Worm (Caenorhabditis elegans) whole organism, young adult: ENCODE measurements around the gene fntb-1.

Source experiments
- B0336.3 ChIP-seq: fragments of 200-800 bp; sonication (Bioruptor generic); IDR thresholded peaks from 2 replicates; pipeline ENCODE4 v1.3.6; 2022; ENCODE audit warnings: missing genetic modification characterization, missing compliant biosample characterization
- C06A6.2 ChIP-seq: fragments of 200-800 bp; sonication (Bioruptor generic); conservative IDR thresholded peaks from 2 replicates; pipeline ENCODE4 v1.3.6; 2022; ENCODE audit warnings: missing genetic modification characterization, missing compliant biosample characterization
- F10E7.11 ChIP-seq: sonication (generic microtip); optimal IDR thresholded peaks from 2 replicates; lab custom pipeline; 2017; ENCODE audit warnings: mild to moderate bottlenecking, missing genetic modification characterization, moderate library complexity, missing compliant biosample characterization
- F33H1.4 ChIP-seq: fragments of 200-800 bp; sonication (Bioruptor generic); IDR thresholded peaks from 2 replicates; pipeline ENCODE4 v1.3.6; 2022; ENCODE audit warnings: missing genetic modification reagents, missing genetic modification characterization, missing compliant biosample characterization
- K11D2.4 ChIP-seq: fragments of 200-800 bp; sonication (Bioruptor generic); IDR thresholded peaks from 2 replicates; pipeline ENCODE4 v1.3.6; 2022; ENCODE audit warnings: missing genetic modification reagents, missing genetic modification characterization, missing compliant biosample characterization
- Y53F4B.3 ChIP-seq: fragments of 200-800 bp; sonication (Bioruptor generic); IDR thresholded peaks from 2 replicates; pipeline ENCODE4 v1.3.6; 2022; ENCODE audit warnings: missing genetic modification reagents, missing genetic modification characterization, missing compliant biosample characterization
- Y67H2A.10 ChIP-seq: fragments of 200-800 bp; sonication (Bioruptor generic); conservative IDR thresholded peaks from 2 replicates; pipeline ENCODE4 v1.3.6; 2022; ENCODE audit warnings: missing genetic modification reagents, missing genetic modification characterization, missing compliant biosample characterization
- Y95B8A.8 ChIP-seq: fragments of 200-800 bp; sonication (Bioruptor generic); IDR thresholded peaks from 2 replicates; pipeline ENCODE4 v1.3.6; 2022; ENCODE audit warnings: missing genetic modification reagents, missing genetic modification characterization, missing compliant biosample characterization
- aptf-2 ChIP-seq: fragments of 200-800 bp; sonication (Bioruptor generic); conservative IDR thresholded peaks from 2 replicates; pipeline ENCODE4 v1.3.6; 2022; ENCODE audit warnings: missing genetic modification reagents, missing genetic modification characterization, missing compliant biosample characterization
- atf-7 ChIP-seq: sonication (generic microtip); optimal IDR thresholded peaks from 2 replicates; lab custom pipeline; 2017; ENCODE audit warnings: mild to moderate bottlenecking, missing genetic modification characterization, missing compliant biosample characterization
- attf-5 ChIP-seq: fragments of 200-800 bp; sonication (Bioruptor generic); optimal IDR thresholded peaks from 2 replicates; lab custom pipeline; 2018; ENCODE audit warnings: mild to moderate bottlenecking, missing genetic modification characterization, missing compliant biosample characterization
- ceh-58 ChIP-seq: fragments of 200-800 bp; sonication (Bioruptor generic); IDR thresholded peaks from 2 replicates; pipeline ENCODE4 v1.3.6; 2022; ENCODE audit warnings: missing genetic modification characterization, missing compliant biosample characterization
- ceh-79 ChIP-seq: sonication (generic microtip); optimal IDR thresholded peaks from 2 replicates; lab custom pipeline; 2017; ENCODE audit warnings: mild to moderate bottlenecking, missing genetic modification characterization, missing compliant biosample characterization
- die-1 ChIP-seq: sonication (generic microtip); optimal IDR thresholded peaks from 2 replicates; lab custom pipeline; 2016; ENCODE audit warnings: missing genotype, mild to moderate bottlenecking, missing genetic modification characterization, missing compliant biosample characterization
- dpl-1 ChIP-seq: fragments of 150-350 bp; optimal IDR thresholded peaks from 2 replicates; lab custom pipeline; 2014; ENCODE audit warnings: missing biosample characterization, missing genetic modification reagents, missing genetic modification characterization
- efl-1 ChIP-seq: fragments of 150-350 bp; optimal IDR thresholded peaks from 2 replicates; lab custom pipeline; 2014; ENCODE audit warnings: missing biosample characterization, missing genetic modification reagents, missing genetic modification characterization
- egl-44 ChIP-seq: fragments of 200-800 bp; sonication (Bioruptor generic); IDR thresholded peaks from 2 replicates; pipeline ENCODE4 v1.3.6; 2022; ENCODE audit warnings: missing genetic modification reagents, missing genetic modification characterization, missing compliant biosample characterization
- hlh-12 ChIP-seq: sonication (generic microtip); optimal IDR thresholded peaks from 2 replicates; lab custom pipeline; 2016; ENCODE audit warnings: missing genetic modification characterization, missing compliant biosample characterization
- madf-3 ChIP-seq: fragments of 200-800 bp; sonication (Bioruptor generic); IDR thresholded peaks from 2 replicates; pipeline ENCODE4 v1.3.6; 2022; ENCODE audit warnings: missing genetic modification reagents, missing genetic modification characterization, missing compliant biosample characterization
- mel-28 ChIP-seq: sonication (generic microtip); optimal IDR thresholded peaks from 2 replicates; lab custom pipeline; 2016; ENCODE audit warnings: borderline replicate concordance, mild to moderate bottlenecking, missing genetic modification characterization, missing compliant biosample characterization
- mes-4 ChIP-seq: sonication (generic microtip); optimal IDR thresholded peaks from 2 replicates; lab custom pipeline; 2016; ENCODE audit warnings: missing genotype, missing genetic modification characterization, missing compliant biosample characterization
- nfya-2 ChIP-seq: fragments of 200-800 bp; sonication (Bioruptor generic); IDR thresholded peaks from 2 replicates; pipeline ENCODE4 v1.3.6; 2022; ENCODE audit warnings: missing genetic modification reagents, missing genetic modification characterization, missing compliant biosample characterization
- nfyb-1 ChIP-seq: fragments of 200-800 bp; sonication (Bioruptor generic); IDR thresholded peaks from 2 replicates; pipeline ENCODE4 v1.3.6; 2022; ENCODE audit warnings: missing genetic modification reagents, missing genetic modification characterization, missing compliant biosample characterization
- nhr-179 ChIP-seq: sonication (generic microtip); optimal IDR thresholded peaks from 2 replicates; lab custom pipeline; 2016; ENCODE audit warnings: mild to moderate bottlenecking, missing genetic modification characterization, missing compliant biosample characterization
- pbrm-1 ChIP-seq: fragments of 200-800 bp; sonication (Bioruptor generic); IDR thresholded peaks from 2 replicates; pipeline ENCODE4 v1.3.6; 2022; ENCODE audit warnings: missing genetic modification reagents, missing genetic modification characterization, missing compliant biosample characterization
- pha-4 ChIP-seq: fragments of 150-350 bp; sonication (generic microtip); optimal IDR thresholded peaks from 2 replicates; lab custom pipeline; 2014; ENCODE audit warnings: missing biosample characterization, missing genetic modification reagents, missing genetic modification characterization
- rec-8 ChIP-seq, 2 experiments: sonication (generic microtip); optimal IDR thresholded peaks; 2 replicates each; lab custom pipeline; 2016; ENCODE audit warnings: mild to moderate bottlenecking in 2 of 2, missing genetic modification characterization in 2 of 2, missing genetic modification reagents in 2 of 2, missing genotype in 2 of 2, missing biosample characterization in 1 of 2, missing compliant biosample characterization in 1 of 2, moderate library complexity in 1 of 2
- snpc-1.1 ChIP-seq: sonication (generic microtip); optimal IDR thresholded peaks from 2 replicates; lab custom pipeline; 2017; ENCODE audit warnings: missing genetic modification characterization, mild to moderate bottlenecking, missing compliant biosample characterization, antibody characterized with exemption, moderate library complexity, missing genotype, missing genetic modification reagents; ENCODE audit not compliant: insufficient read depth
- snpc-3.4 ChIP-seq: sonication (generic microtip); optimal IDR thresholded peaks from 2 replicates; lab custom pipeline; 2017; ENCODE audit warnings: missing genetic modification characterization, mild to moderate bottlenecking, missing compliant biosample characterization, antibody characterized with exemption, moderate library complexity, missing genotype, missing genetic modification reagents
- snpc-4 ChIP-seq, 5 experiments: fragments of 150-350 bp in 1 of 5; sonication (generic microtip) in 4 of 5; optimal IDR thresholded peaks; 2 replicates each; lab custom pipeline; 2014 to 2018; ENCODE audit warnings: missing genetic modification characterization in 5 of 5, missing biosample characterization in 3 of 5, antibody characterized with exemption in 2 of 5, mild to moderate bottlenecking in 2 of 5, missing compliant biosample characterization in 2 of 5, missing genotype in 2 of 5, moderate library complexity in 2 of 5, missing genetic modification reagents in 1 of 5
- somi-1 ChIP-seq: fragments of 200-800 bp; sonication (Bioruptor generic); optimal IDR thresholded peaks from 2 replicates; lab custom pipeline; 2018; ENCODE audit warnings: mild to moderate bottlenecking, missing genetic modification characterization, missing compliant biosample characterization
- sptf-2 ChIP-seq: fragments of 200-800 bp; sonication (Bioruptor generic); optimal IDR thresholded peaks from 2 replicates; lab custom pipeline; 2018; ENCODE audit warnings: mild to moderate bottlenecking, missing genetic modification characterization, missing compliant biosample characterization
- unc-62 ChIP-seq: fragments of 150-350 bp; optimal IDR thresholded peaks from 2 replicates; lab custom pipeline; 2014; ENCODE audit warnings: missing biosample characterization, missing genetic modification reagents, missing genetic modification characterization
- zfh-2 ChIP-seq: fragments of 200-800 bp; sonication (Bioruptor generic); conservative IDR thresholded peaks from 2 replicates; pipeline ENCODE4 v1.3.6; 2022; ENCODE audit warnings: missing genetic modification reagents, missing genetic modification characterization, missing compliant biosample characterization
- zim-3 ChIP-seq: sonication (generic microtip); optimal IDR thresholded peaks from 2 replicates; lab custom pipeline; 2017; ENCODE audit warnings: mild to moderate bottlenecking, missing genetic modification characterization, moderate library complexity, missing compliant biosample characterization
- ztf-18 ChIP-seq: sonication (generic microtip); optimal IDR thresholded peaks from 2 replicates; lab custom pipeline; 2016; ENCODE audit warnings: missing genotype, mild to moderate bottlenecking, missing genetic modification characterization, missing compliant biosample characterization
- ztf-22 ChIP-seq: fragments of 200-800 bp; sonication (Bioruptor generic); optimal IDR thresholded peaks from 2 replicates; lab custom pipeline; 2018; ENCODE audit warnings: mild to moderate bottlenecking, missing genetic modification characterization, moderate library complexity, missing compliant biosample characterization
- ztf-25 ChIP-seq: fragments of 200-800 bp; sonication (Bioruptor generic); IDR thresholded peaks from 2 replicates; pipeline ENCODE4 v1.3.6; 2022; ENCODE audit warnings: missing genetic modification reagents, missing genetic modification characterization, missing compliant biosample characterization
- ztf-26 ChIP-seq: sonication (generic microtip); optimal IDR thresholded peaks from 2 replicates; lab custom pipeline; 2017; ENCODE audit warnings: missing genetic modification characterization, missing compliant biosample characterization

Gene fntb-1

DNA sequence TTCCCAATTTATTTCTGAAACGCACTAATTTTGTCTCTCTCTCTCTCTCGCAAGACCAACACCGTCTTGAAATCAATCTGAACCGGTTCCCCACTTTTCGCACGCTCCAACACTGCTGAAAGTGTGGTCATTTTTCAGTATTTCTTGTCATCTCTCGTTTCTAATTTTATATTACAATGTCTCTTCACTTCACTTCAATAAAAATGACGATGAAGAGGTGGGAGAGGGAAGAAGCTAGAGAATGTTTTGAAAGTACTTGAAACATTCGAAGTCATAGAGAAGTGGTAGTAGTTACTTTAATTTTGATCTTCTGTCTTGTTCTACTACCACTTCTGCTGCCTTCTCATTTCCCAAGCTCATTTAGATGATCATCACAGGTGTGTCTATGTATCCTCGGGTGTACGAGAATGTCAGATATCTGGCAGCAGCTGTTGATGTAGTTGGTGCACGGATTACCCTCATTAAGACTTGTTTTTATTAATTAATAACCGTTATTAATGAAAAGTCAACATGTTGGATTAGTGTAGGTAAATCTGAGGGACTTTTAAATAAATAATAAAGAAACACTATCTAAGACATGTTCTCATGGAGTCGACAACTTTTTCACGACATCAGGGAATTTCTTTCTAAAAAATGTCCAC, 9.2 kb upstream of the fntb-1 start:
- TF ChIP-seq attf-5 (no peak), nfyb-1 (GFP tag; lab: Robert Waterston, UW) (no peak)

DNA sequence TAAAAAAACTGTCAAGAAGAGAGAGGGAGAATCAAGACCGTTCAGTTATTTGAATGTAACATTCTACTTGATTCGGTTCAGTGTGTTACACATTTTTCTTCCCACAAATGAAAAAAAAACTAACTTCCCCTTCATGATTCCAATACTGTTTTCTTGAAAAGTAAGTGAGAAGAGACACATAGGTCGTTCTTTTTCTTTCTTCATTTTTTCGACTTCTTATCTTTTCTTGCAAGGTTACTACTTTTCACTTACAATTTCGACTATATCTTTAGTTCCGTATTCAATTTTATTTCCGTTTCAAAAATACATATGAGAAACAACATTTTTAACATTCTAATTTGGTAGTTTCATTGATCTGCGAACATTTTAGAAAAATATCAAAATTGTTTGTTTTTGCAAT, 8.2 kb upstream of the fntb-1 start:
- no peak for TF ChIP-seq nfyb-1 (GFP tag; lab: Robert Waterston, UW)
- no peak for TF ChIP-seq ceh-79
- TF ChIP-seq K11D2.4 (GFP tag; lab: Robert Waterston, UW): no peak
- no peak for TF ChIP-seq die-1 (tag; lab: Kevin White, UChicago)
- no peak for TF ChIP-seq ztf-26 (tag; lab: Kevin White, UChicago)
- TF ChIP-seq madf-3: no peak
- TF ChIP-seq ztf-25: no peak
- TF ChIP-seq snpc-3.4 (tag; lab: Kevin White, UChicago): no peak
- no peak for TF ChIP-seq egl-44 (GFP tag; lab: Robert Waterston, UW)
- no peak for TF ChIP-seq mes-4 (tag; lab: Kevin White, UChicago)
- TF ChIP-seq ceh-58 (GFP tag; lab: Robert Waterston, UW): no peak
- TF ChIP-seq snpc-4 (GFP tag; optimal IDR thresholded peaks at IDR 0.05; lab: Kevin White, UChicago): no peak
- no peak for TF ChIP-seq snpc-4 (tag; optimal IDR thresholded peaks at IDR 0.05; lab: Kevin White, UChicago)

DNA sequence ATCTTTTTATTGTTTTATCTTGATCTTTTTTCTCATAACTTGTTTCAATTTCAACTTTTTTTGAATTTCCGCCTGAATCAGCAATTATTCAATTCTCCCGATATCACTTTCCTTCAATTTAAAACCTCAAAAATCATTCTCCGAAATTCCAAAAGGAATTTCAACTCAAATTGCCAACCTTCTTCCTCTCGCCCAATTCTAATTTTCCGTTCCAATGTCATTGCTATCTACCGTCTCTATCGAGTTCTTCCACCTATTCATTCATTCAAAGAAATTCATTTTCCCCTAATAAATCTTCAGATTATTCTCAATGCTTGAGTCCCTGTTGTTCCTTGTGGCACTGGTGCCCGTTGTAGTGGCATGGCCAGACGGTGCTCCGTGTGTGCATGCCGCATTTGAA, 6.6 kb upstream of the fntb-1 start, which contains the start of gene F23B12.4:
Gene F23B12.4 (plus strand): TSS at position 301 of the 400 bp plus-strand sequence.
- TF ChIP-seq atf-7: no peak
- TF ChIP-seq pha-4: no peak
- TF ChIP-seq Y95B8A.8 (GFP tag; lab: Robert Waterston, UW): no peak
- no peak for TF ChIP-seq sptf-2 (GFP tag; lab: Kevin White, UChicago)
- no peak for TF ChIP-seq C06A6.2 (GFP tag; lab: Robert Waterston, UW)
- TF ChIP-seq zfh-2 (GFP tag; lab: Robert Waterston, UW): no peak
- no peak for TF ChIP-seq pbrm-1
- no peak for TF ChIP-seq mel-28 (tag; lab: Kevin White, UChicago)
- no peak for TF ChIP-seq nfya-2 (GFP tag; lab: Robert Waterston, UW)
- TF ChIP-seq efl-1: no peak
- TF ChIP-seq nhr-179: no peak
- TF ChIP-seq, all 124 proteins: peak for 0

DNA sequence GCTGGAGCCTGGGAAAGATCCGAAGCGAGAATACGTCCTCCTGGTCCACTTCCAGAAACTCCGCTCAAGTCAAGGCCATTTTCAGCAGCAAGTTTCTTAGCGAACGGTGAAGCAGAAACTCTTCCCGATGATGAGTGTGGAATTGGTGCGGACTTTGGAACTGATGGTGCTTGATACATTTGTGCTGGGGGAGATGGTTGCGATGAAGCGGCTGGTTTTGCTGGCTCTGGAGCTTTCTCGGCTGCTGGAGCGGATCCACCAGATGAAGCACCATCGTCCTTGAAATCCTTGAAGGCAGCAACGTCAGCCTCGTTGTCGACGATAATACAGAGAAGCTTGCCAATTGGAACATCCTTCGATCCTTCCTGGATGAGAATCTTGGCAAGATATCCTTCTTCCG, 998 bp upstream of the fntb-1 start:
- TF ChIP-seq F10E7.11 (tag; lab: Kevin White, UChicago) (no peak), Y53F4B.3 (GFP tag; lab: Robert Waterston, UW) (no peak), zfh-2 (GFP tag; lab: Robert Waterston, UW) (peak; percentile 56; the same call in 1 of the 2 replicates), ztf-18 (tag; lab: Kevin White, UChicago) (no peak)

DNA sequence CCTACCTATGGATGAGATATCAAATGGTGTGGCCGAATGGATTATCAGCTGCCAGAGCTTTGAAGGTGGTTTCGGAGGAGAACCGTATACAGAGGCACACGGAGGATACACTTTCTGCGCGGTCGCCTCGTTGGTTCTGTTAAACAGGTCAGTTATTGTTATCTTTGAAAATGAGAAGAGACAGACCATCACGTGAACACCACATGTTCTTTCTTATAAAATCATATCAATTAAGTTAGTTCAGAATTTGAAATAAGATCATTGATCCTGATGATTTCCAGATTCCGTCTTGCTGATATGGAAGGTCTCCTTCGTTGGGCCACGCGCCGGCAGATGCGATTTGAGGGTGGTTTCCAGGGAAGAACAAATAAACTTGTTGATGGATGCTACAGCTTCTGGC, 1.2 kb downstream of the fntb-1 start:
- TF ChIP-seq zim-3 (tag; lab: Kevin White, UChicago) (no peak), ztf-26 (tag; lab: Kevin White, UChicago) (peak; percentile 25), F33H1.4 (GFP tag; lab: Robert Waterston, UW) (no peak)

DNA sequence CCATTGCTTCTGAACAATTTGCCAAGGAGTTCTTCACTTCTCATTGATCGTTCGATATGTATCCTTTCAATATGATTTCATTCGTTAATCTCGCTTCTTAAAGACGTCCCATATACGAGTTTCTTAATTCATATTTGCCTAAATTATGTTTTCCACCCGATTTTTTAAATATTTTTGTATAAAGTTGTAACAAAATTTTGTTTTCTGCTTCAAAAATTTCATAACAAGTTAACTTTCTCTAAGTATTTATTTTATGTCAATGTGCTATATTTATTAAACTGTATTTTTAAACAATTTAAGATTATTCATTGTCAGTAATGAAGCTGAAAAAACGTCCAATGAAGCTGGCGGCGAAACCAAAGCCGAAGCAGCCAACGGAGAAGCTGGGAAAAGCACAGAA, 1.9 kb downstream of the fntb-1 start, which contains the start of gene F23B12.7:
Gene F23B12.7 (plus strand): TSS at position 301 of the 400 bp plus-strand sequence.
- TF ChIP-seq ztf-22: no peak
- no peak for TF ChIP-seq snpc-1.1 (tag; lab: Kevin White, UChicago)
- no peak for TF ChIP-seq Y53F4B.3 (GFP tag; lab: Robert Waterston, UW)
- no peak for TF ChIP-seq snpc-3.4 (tag; lab: Kevin White, UChicago)
- no peak for TF ChIP-seq ztf-26 (tag; lab: Kevin White, UChicago)
- no peak for TF ChIP-seq hlh-12
- TF ChIP-seq ztf-25: no peak
- TF ChIP-seq somi-1 (GFP tag; lab: Kevin White, UChicago): no peak
- no peak for TF ChIP-seq dpl-1 (GFP tag; lab: Kevin White, UChicago)
- TF ChIP-seq rec-8 (tag; optimal IDR thresholded peaks at IDR 0.05; lab: Kevin White, UChicago): no peak
- TF ChIP-seq B0336.3: no peak
- TF ChIP-seq aptf-2: no peak
- no peak for TF ChIP-seq attf-5
- no peak for TF ChIP-seq Y67H2A.10 (GFP tag; lab: Robert Waterston, UW)
- TF ChIP-seq unc-62 (GFP tag; lab: Kevin White, UChicago): no peak
